Worm (Caenorhabditis elegans): Measurements from ENCODE around the gene F09E10.6.

The F09E10.6 gene

DNA sequence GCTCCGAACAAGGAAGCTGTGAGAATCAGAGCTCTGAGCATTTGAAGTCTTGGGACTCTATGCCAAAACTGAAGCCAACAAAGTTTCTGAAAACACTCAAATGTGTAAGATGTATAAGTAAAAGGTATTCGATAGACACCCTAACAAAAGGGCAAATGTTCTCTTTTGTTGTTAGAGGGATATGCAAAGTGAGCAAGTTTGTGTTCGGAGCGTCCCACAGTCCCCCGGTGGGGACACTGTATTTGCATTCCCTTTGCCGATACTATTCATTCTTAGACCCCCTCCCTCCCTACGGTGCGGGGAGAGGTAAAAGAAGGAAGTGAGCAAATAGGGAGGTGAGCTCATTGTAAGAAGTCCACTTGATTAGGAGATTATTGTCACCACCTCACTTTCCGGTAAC lies at the start of gene F09E10.6:
Gene F09E10.6 (minus strand): TSS at position 101 of the 400 bp plus-strand sequence.
- TF ChIP-seq tab-1 (GFP tag; IDR thresholded peaks at IDR 0.05) (no peak), ref-1 (GFP tag; conservative IDR thresholded peaks at IDR 0.05) (no peak), ztf-29 (GFP tag; IDR thresholded peaks at IDR 0.05) (no peak), klf-2 (GFP tag; conservative IDR thresholded peaks at IDR 0.05) (no peak), ztf-23 (GFP tag; IDR thresholded peaks at IDR 0.05) (no peak), cog-1 (tag; optimal IDR thresholded peaks at IDR 0.05) (no peak), T22C8.4 (GFP tag; IDR thresholded peaks at IDR 0.05) (no peak), med-1 (GFP tag; optimal IDR thresholded peaks at IDR 0.05; ENCODE audit: insufficient read depth) (no peak), flt-1 (GFP tag; IDR thresholded peaks at IDR 0.05) (no peak)

- no peak for TF ChIP-seq cog-1 (tag; optimal IDR thresholded peaks at IDR 0.05)
- TF ChIP-seq ztf-23 (GFP tag; IDR thresholded peaks at IDR 0.05) = no peak
These were observed 49.5 kb upstream of the F09E10.6 start, which contains the start of gene K06A9.1 for ce11 chrX:1546878-1547555. Gene K06A9.1 (plus strand): TSS chrX:1547505.

DNA sequence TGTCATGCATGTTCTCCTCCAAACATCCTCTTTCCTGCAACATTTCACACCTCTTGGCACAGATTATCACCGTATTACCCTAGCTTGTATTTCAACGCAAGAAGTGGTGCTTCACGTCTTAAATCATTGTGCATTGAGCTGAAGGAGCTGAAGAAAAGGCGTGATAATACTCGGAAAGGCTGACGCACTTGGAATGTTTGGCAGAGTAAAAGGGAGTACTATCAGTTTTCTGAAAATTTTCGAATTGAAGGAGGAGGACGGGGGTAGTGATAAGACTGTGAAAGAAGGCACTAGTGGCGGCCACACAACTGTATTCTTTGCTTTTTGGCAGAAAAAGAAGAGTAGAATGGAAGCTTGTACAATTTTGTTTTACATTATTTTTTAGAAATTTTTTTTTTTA lies 46.0 kb upstream of the F09E10.6 start:
- no peak for TF ChIP-seq flt-1 (GFP tag; IDR thresholded peaks at IDR 0.05)
- TF ChIP-seq ztf-29 (GFP tag; IDR thresholded peaks at IDR 0.05) = no peak
- TF ChIP-seq tab-1 (GFP tag; IDR thresholded peaks at IDR 0.05) = no peak
- TF ChIP-seq ref-1 (GFP tag; conservative IDR thresholded peaks at IDR 0.05) = no peak
- no peak for TF ChIP-seq ztf-23 (GFP tag; IDR thresholded peaks at IDR 0.05)
- TF ChIP-seq med-1 (GFP tag; optimal IDR thresholded peaks at IDR 0.05; ENCODE audit: insufficient read depth) = no peak
- no peak for TF ChIP-seq klf-2 (GFP tag; conservative IDR thresholded peaks at IDR 0.05)
- no peak for TF ChIP-seq cog-1 (tag; optimal IDR thresholded peaks at IDR 0.05)
- no peak for TF ChIP-seq T22C8.4 (GFP tag; IDR thresholded peaks at IDR 0.05)

DNA sequence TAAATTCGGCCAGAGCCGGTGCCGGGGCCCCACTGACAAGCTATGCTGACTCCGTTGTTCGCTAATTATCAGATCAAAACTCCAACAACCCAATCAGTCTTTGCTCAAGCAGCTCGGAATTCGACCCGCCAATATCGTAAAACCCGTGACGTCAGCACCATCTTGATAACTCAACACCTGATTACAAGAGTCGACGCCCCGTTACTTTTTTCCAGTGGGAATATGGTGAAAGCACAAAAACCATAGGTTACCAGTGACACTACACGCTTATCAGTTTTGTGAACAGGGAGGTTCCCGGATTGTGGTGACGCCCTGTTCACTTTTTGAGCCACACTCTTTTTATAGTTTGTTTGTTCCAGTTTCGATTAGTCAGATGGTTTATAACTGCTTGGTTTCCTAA lies 43.6 kb upstream of the F09E10.6 start:
- TF ChIP-seq T22C8.4 (GFP tag; IDR thresholded peaks at IDR 0.05) (no peak), tab-1 (GFP tag; IDR thresholded peaks at IDR 0.05) (no peak), ref-1 (GFP tag; conservative IDR thresholded peaks at IDR 0.05) (no peak), flt-1 (GFP tag; IDR thresholded peaks at IDR 0.05) (no peak), ztf-23 (GFP tag; IDR thresholded peaks at IDR 0.05) (no peak), klf-2 (GFP tag; conservative IDR thresholded peaks at IDR 0.05) (no peak), med-1 (GFP tag; optimal IDR thresholded peaks at IDR 0.05; ENCODE audit: insufficient read depth) (no peak), ztf-29 (GFP tag; IDR thresholded peaks at IDR 0.05) (no peak), cog-1 (tag; optimal IDR thresholded peaks at IDR 0.05) (no peak)

- no peak for TF ChIP-seq flt-1 (GFP tag; IDR thresholded peaks at IDR 0.05)
- no peak for TF ChIP-seq tab-1 (GFP tag; IDR thresholded peaks at IDR 0.05)
- no peak for TF ChIP-seq T22C8.4 (GFP tag; IDR thresholded peaks at IDR 0.05)
- TF ChIP-seq med-1 (GFP tag; optimal IDR thresholded peaks at IDR 0.05; ENCODE audit: insufficient read depth) = no peak
- no peak for TF ChIP-seq klf-2 (GFP tag; conservative IDR thresholded peaks at IDR 0.05)
- no peak for TF ChIP-seq ztf-29 (GFP tag; IDR thresholded peaks at IDR 0.05)
- TF ChIP-seq ztf-23 (GFP tag; IDR thresholded peaks at IDR 0.05) = no peak
- TF ChIP-seq cog-1 (tag; optimal IDR thresholded peaks at IDR 0.05) = no peak
- TF ChIP-seq ref-1 (GFP tag; conservative IDR thresholded peaks at IDR 0.05) = no peak
These were observed 41.3 kb upstream of the F09E10.6 start for ce11 chrX:1538830-1539229.

ce11 chrX:1536138-1536537 lies 38.7 kb upstream of the F09E10.6 start, which contains the start of gene K06A9.2:
Gene K06A9.2 (plus strand): TSS chrX:1536366.
- no peak for TF ChIP-seq med-1 (GFP tag; optimal IDR thresholded peaks at IDR 0.05; ENCODE audit: insufficient read depth)
- no peak for TF ChIP-seq ztf-23 (GFP tag; IDR thresholded peaks at IDR 0.05)
- no peak for TF ChIP-seq flt-1 (GFP tag; IDR thresholded peaks at IDR 0.05)

DNA sequence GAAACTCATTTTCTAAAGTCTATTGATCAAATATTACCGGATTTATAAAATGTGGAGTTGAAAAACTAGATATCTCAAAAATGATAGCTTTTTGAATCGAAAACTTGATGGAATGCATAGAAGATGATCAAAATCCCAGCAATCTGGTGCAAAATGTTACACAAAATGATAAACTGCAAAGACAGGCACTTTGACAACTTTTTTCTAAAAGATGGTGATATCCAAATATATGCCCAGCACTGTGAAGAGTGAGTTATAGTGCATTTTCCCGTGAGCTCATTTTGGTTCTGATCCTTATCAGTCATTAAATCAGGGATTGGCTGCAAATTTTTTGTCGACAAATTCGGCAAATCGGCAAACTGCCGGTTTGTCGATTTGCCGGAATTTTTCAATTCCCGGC lies 37.8 kb upstream of the F09E10.6 start, which contains the start of gene K06A9.3:
Gene K06A9.3 (minus strand): TSS at position 101 of the 400 bp plus-strand sequence.
- TF ChIP-seq T22C8.4 (GFP tag; IDR thresholded peaks at IDR 0.05) (no peak), tab-1 (GFP tag; IDR thresholded peaks at IDR 0.05) (no peak), flt-1 (GFP tag; IDR thresholded peaks at IDR 0.05) (no peak), cog-1 (tag; optimal IDR thresholded peaks at IDR 0.05) (no peak), ztf-23 (GFP tag; IDR thresholded peaks at IDR 0.05) (no peak)

- TF ChIP-seq ref-1 (GFP tag; conservative IDR thresholded peaks at IDR 0.05) (no peak), cog-1 (tag; optimal IDR thresholded peaks at IDR 0.05) (no peak), tab-1 (GFP tag; IDR thresholded peaks at IDR 0.05) (no peak), ztf-29 (GFP tag; IDR thresholded peaks at IDR 0.05) (no peak), flt-1 (GFP tag; IDR thresholded peaks at IDR 0.05) (no peak), klf-2 (GFP tag; conservative IDR thresholded peaks at IDR 0.05) (no peak), T22C8.4 (GFP tag; IDR thresholded peaks at IDR 0.05) (no peak), med-1 (GFP tag; optimal IDR thresholded peaks at IDR 0.05; ENCODE audit: insufficient read depth) (no peak), ztf-23 (GFP tag; IDR thresholded peaks at IDR 0.05) (no peak)
These were observed 31.5 kb upstream of the F09E10.6 start for ce11 chrX:1529013-1529412.

DNA sequence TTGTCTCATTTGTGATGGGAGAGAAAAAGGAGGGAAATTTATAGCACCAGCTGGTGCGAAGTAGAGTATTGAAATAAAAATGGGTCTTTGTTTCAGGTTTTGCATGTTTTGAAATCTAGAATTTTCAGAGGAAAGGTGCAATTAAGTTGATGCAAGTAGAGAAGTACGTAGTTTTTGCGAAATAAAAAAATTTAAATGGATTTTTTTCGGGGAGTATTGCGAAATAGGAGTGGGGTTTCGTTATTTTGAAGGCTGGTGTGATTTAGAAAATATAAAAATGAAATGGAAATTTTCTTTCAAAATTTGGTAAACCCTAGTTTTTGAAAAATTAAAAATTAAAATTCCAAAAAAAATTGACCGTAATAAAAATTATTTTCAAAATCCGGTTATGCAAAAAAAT lies 30.6 kb upstream of the F09E10.6 start:
- no peak for TF ChIP-seq flt-1 (GFP tag; IDR thresholded peaks at IDR 0.05)
- no peak for TF ChIP-seq T22C8.4 (GFP tag; IDR thresholded peaks at IDR 0.05)
- TF ChIP-seq klf-2 (GFP tag; conservative IDR thresholded peaks at IDR 0.05) = no peak
- no peak for TF ChIP-seq tab-1 (GFP tag; IDR thresholded peaks at IDR 0.05)
- no peak for TF ChIP-seq ztf-23 (GFP tag; IDR thresholded peaks at IDR 0.05)
- no peak for TF ChIP-seq ztf-29 (GFP tag; IDR thresholded peaks at IDR 0.05)
- no peak for TF ChIP-seq med-1 (GFP tag; optimal IDR thresholded peaks at IDR 0.05; ENCODE audit: insufficient read depth)
- no peak for TF ChIP-seq cog-1 (tag; optimal IDR thresholded peaks at IDR 0.05)
- no peak for TF ChIP-seq ref-1 (GFP tag; conservative IDR thresholded peaks at IDR 0.05)

DNA sequence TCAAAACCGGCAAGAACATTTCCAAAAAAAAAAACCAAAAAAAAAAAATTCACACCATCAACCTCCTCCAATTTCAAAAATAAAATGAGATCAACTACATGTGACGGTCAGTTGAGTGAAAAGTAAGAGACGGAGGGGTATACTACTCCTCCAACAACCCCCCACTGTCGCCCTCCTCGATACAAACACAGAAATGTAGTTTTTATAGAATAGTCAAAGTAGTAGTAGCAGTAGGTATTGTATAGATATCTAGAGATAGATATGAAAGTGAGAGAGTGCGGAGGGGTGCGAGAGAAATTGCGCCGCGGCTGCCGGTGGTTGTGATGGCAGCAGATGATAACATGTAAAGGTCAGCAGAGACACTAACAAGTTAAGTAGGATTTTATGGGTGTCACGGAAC lies 29.9 kb upstream of the F09E10.6 start:
- TF ChIP-seq T22C8.4 (GFP tag; IDR thresholded peaks at IDR 0.05) = no peak
- no peak for TF ChIP-seq klf-2 (GFP tag; conservative IDR thresholded peaks at IDR 0.05)
- TF ChIP-seq med-1 (GFP tag; optimal IDR thresholded peaks at IDR 0.05; ENCODE audit: insufficient read depth) = no peak
- TF ChIP-seq tab-1 (GFP tag; IDR thresholded peaks at IDR 0.05) = no peak
- TF ChIP-seq cog-1 (tag; optimal IDR thresholded peaks at IDR 0.05) = no peak
- TF ChIP-seq flt-1 (GFP tag; IDR thresholded peaks at IDR 0.05) = no peak
- TF ChIP-seq ztf-23 (GFP tag; IDR thresholded peaks at IDR 0.05) = no peak
- TF ChIP-seq ztf-29 (GFP tag; IDR thresholded peaks at IDR 0.05) = no peak
- no peak for TF ChIP-seq ref-1 (GFP tag; conservative IDR thresholded peaks at IDR 0.05)
